Worm (Caenorhabditis elegans): ENCODE measurements around the gene ceh-100.
A peak's percentile ranks its signal among the peaks of the same experiment; 100 is the strongest.

The ceh-100 gene

ce11 chrII:12555579-12555978 lies 47.9 kb downstream of the ceh-100 start, which contains the start of gene F49C5.11:
F49C5.11 (plus strand) TSS chrII:12555879.
- no peak for TF ChIP-seq spr-1 (tag; optimal IDR thresholded peaks at IDR 0.05)
- peak in 1 of 2 experiments; percentile 89 for TF ChIP-seq unc-62 (GFP tag; optimal IDR thresholded peaks at IDR 0.05 in 1 of 2)
- TF ChIP-seq unc-62 (tag; optimal IDR thresholded peaks at IDR 0.05): no peak

ce11 chrII:12550940-12551339 lies 52.5 kb downstream of the ceh-100 start:
- TF ChIP-seq aha-1 (tag): peak; percentile 55
- no peak for TF ChIP-seq dmd-6 (GFP tag; IDR thresholded peaks at IDR 0.05)

DNA sequence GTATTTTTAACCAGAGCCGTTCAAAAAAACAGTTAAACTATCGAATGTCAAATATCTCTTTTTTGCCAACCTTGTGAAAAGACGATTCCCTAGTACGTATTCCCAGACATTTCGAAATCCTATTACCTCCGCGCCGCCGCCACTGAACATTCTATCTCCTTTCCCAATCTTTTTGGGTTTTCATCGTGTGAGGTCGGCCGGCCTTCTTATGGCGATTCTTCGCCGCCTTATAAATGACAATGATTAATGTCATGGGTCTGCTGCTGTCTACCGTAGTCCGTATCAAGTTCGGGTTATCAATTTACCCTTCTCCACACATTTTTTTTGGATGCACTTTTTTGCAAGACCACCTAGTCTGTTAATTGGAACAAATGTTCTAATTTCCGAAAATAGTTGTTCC lies 53.9 kb downstream of the ceh-100 start:
- TF ChIP-seq daf-12 (tag; optimal IDR thresholded peaks at IDR 0.05) (no peak), tra-1 (GFP tag; IDR thresholded peaks at IDR 0.05) (0 out of 2 replicates have a peak, but pooled peaks have one; percentile 24), lin-29 (GFP tag; IDR thresholded peaks at IDR 0.05) (no peak), nhr-28 (tag; optimal IDR thresholded peaks at IDR 0.05) (peak; percentile 47), aha-1 (tag) (peak; percentile 78), nhr-77 (tag; optimal IDR thresholded peaks at IDR 0.05) (no peak), F37D6.2 (tag; optimal IDR thresholded peaks at IDR 0.05) (no peak), unc-62 (GFP tag; optimal IDR thresholded peaks at IDR 0.05 in 1 of 2) (peak in 1 of 2 experiments; percentile 80), unc-62 (tag; optimal IDR thresholded peaks at IDR 0.05) (no peak), cey-2 (tag; optimal IDR thresholded peaks at IDR 0.05; ENCODE audit: borderline replicate concordance, insufficient read depth) (peak; percentile 16), nhr-76 (tag; optimal IDR thresholded peaks at IDR 0.05) (no peak), arid-1 (GFP tag; conservative IDR thresholded peaks at IDR 0.05) (no peak)

DNA sequence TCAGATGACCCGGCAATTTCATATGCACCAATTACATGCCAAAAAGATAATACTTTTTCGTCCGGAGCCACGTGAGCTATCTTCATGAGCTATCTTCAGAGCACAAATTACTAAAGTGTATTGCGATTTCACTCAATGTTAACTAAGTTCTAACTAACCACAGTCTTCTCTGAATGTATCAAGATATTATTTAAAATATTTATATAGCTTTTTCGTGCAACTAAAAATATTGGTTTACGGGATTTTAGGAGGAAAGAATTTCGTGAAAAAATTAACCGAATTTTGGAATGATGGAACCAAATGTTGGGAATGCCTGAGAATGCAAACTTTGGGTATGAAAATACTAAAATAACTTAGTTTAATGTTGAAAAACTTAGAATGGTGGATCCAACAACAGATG lies 55.9 kb downstream of the ceh-100 start, which contains the start of gene F49C5.16:
Gene F49C5.16, plus strand, starts transcription at position 301 of the 400 bp plus-strand sequence.
- TF ChIP-seq nhr-28 (tag; optimal IDR thresholded peaks at IDR 0.05): no peak
- no peak for TF ChIP-seq T26A8.4 (GFP tag; IDR thresholded peaks at IDR 0.05)
- TF ChIP-seq daf-12 (tag; optimal IDR thresholded peaks at IDR 0.05): no peak
- no peak for TF ChIP-seq hlh-11 (tag; optimal IDR thresholded peaks at IDR 0.05)

DNA sequence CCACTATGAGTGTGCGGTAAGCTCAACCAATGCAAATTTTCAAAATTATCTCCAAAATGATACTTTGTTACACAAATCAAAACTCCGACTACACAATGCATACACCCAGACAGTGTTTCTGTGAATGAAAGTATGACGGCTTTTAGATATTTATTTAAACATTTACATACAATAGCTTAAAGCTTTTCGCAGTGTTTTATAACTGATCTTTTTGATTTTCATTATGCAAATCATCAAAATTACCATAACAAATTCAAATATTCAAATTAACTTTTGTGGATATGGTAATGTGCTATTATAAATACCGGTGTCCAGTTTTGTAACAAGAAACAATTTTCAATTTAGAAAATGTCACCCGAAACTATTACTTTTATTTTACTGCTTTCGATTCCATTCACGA lies 57.1 kb downstream of the ceh-100 start, which contains the start of the genes F49C5.5 and F49C5.10:
Gene F49C5.5, minus strand, starts transcription at position 101 of the 400 bp plus-strand sequence.
Gene F49C5.10, plus strand, starts transcription at position 344 of the 400 bp plus-strand sequence.
- TF ChIP-seq lin-39 (tag; optimal IDR thresholded peaks at IDR 0.05) (no peak), mdl-1 (tag; optimal IDR thresholded peaks at IDR 0.05) (no peak), aha-1 (tag) (no peak), Y75B8A.6 (GFP tag; IDR thresholded peaks at IDR 0.05) (no peak), ama-1 (optimal IDR thresholded peaks at IDR 0.05) (no peak), nhr-25 (tag; optimal IDR thresholded peaks at IDR 0.05; ENCODE audit: borderline replicate concordance, insufficient read depth) (no peak), dve-1 (tag; optimal IDR thresholded peaks at IDR 0.05; ENCODE audit: insufficient read depth) (no peak), nhr-28 (tag; optimal IDR thresholded peaks at IDR 0.05) (no peak), Y48G9A.11 (GFP tag; IDR thresholded peaks at IDR 0.05) (no peak), zfp-3 (GFP tag; conservative IDR thresholded peaks at IDR 0.05) (no peak), ces-1 (GFP tag; optimal IDR thresholded peaks at IDR 0.05) (no peak), nhr-237 (tag; optimal IDR thresholded peaks at IDR 0.05) (no peak), hlh-30 (tag; optimal IDR thresholded peaks at IDR 0.05; ENCODE audit: insufficient read depth) (no peak), zfp-2 (tag; optimal IDR thresholded peaks at IDR 0.05) (no peak), hlh-11 (tag; optimal IDR thresholded peaks at IDR 0.05) (no peak), hif-1 (tag; optimal IDR thresholded peaks at IDR 0.05) (no peak), nhr-42 (GFP tag; IDR thresholded peaks at IDR 0.05) (no peak), madf-9 (GFP tag; conservative IDR thresholded peaks at IDR 0.05) (no peak)

DNA sequence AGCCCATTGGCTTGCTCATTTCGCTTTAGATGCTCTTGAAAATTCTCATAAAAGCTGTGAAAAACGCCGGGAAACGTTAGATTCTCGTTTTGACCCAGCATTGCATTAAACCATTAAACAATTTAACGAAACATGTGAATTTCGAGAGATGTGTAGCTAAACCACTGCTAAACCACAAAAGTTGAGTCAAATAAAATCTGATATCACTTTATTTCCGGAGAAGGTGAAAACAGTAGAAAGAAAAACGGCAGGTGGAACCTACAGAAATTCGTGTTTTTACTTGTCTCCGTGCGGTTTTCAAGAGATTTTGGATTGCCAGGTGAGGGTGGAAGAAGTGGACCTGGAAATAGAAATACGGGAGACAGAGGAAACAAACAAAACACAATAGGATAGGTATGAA lies 58.9 kb downstream of the ceh-100 start, which contains the start of gene F49C5.9:
Gene F49C5.9, minus strand, starts transcription at position 101 of the 400 bp plus-strand sequence.
- TF ChIP-seq nhr-237 (tag; optimal IDR thresholded peaks at IDR 0.05) (no peak), T20F7.1 (GFP tag; optimal IDR thresholded peaks at IDR 0.05) (no peak), Y48G9A.11 (GFP tag; IDR thresholded peaks at IDR 0.05) (no peak), jun-1 (tag; optimal IDR thresholded peaks at IDR 0.05) (no peak), aha-1 (tag) (no peak), nhr-28 (tag; optimal IDR thresholded peaks at IDR 0.05) (no peak), nhr-25 (tag; optimal IDR thresholded peaks at IDR 0.05; ENCODE audit: borderline replicate concordance, insufficient read depth) (no peak), ceh-44 (GFP tag; IDR thresholded peaks at IDR 0.05) (no peak), zip-2 (tag; optimal IDR thresholded peaks at IDR 0.05) (no peak), lsy-2 (tag; optimal IDR thresholded peaks at IDR 0.05) (no peak), pha-4 (GFP tag; IDR thresholded peaks at IDR 0.05) (no peak), pha-4 (tag; optimal IDR thresholded peaks at IDR 0.05) (no peak), php-3 (GFP tag; IDR thresholded peaks at IDR 0.05) (no peak), ctbp-1 (GFP tag; IDR thresholded peaks at IDR 0.05) (no peak), egl-43 (GFP tag; IDR thresholded peaks at IDR 0.05) (no peak)

Data from whole organism, L4 larva.